Worm (Caenorhabditis elegans) whole organism, young adult: Measurements from ENCODE around the gene plc-2.

ENCODE experiments used
- D2030.7 ChIP-seq: fragments of 200-800 bp; sonication (Bioruptor generic); IDR thresholded peaks from 2 replicates; pipeline ENCODE4 v1.3.6; 2022; ENCODE audit warnings: missing genetic modification reagents, missing genetic modification characterization, missing compliant biosample characterization
- F22D6.2 ChIP-seq: sonication (generic microtip); optimal IDR thresholded peaks from 2 replicates; lab custom pipeline; 2016; ENCODE audit warnings: mild to moderate bottlenecking, missing genetic modification characterization, missing compliant biosample characterization
- F37B4.10 ChIP-seq: fragments of 200-800 bp; sonication (Bioruptor generic); IDR thresholded peaks from 2 replicates; pipeline ENCODE4 v1.3.6; 2022; ENCODE audit warnings: missing genetic modification characterization, missing compliant biosample characterization
- F39B2.1 ChIP-seq: fragments of 200-800 bp; sonication (Bioruptor generic); IDR thresholded peaks from 2 replicates; pipeline ENCODE4 v1.3.6; 2022; ENCODE audit warnings: missing genetic modification reagents, missing genetic modification characterization, missing compliant biosample characterization
- F49E8.2 ChIP-seq: sonication (generic microtip); optimal IDR thresholded peaks from 3 replicates; lab custom pipeline; 2017; ENCODE audit warnings: missing genetic modification characterization, mild to moderate bottlenecking, missing compliant biosample characterization, antibody characterized with exemption, moderate library complexity; ENCODE audit not compliant: insufficient read depth
- F52B5.7 ChIP-seq: sonication (generic microtip); optimal IDR thresholded peaks from 2 replicates; lab custom pipeline; 2016; ENCODE audit warnings: mild to moderate bottlenecking, missing genetic modification characterization, missing compliant biosample characterization
- F55B11.4 ChIP-seq: sonication (generic microtip); optimal IDR thresholded peaks from 2 replicates; lab custom pipeline; 2016; ENCODE audit warnings: missing compliant biosample characterization, missing genetic modification characterization, borderline replicate concordance; ENCODE audit not compliant: insufficient read depth
- K11D2.4 ChIP-seq: fragments of 200-800 bp; sonication (Bioruptor generic); IDR thresholded peaks from 2 replicates; pipeline ENCODE4 v1.3.6; 2022; ENCODE audit warnings: missing genetic modification reagents, missing genetic modification characterization, missing compliant biosample characterization
- Y53F4B.3 ChIP-seq: fragments of 200-800 bp; sonication (Bioruptor generic); IDR thresholded peaks from 2 replicates; pipeline ENCODE4 v1.3.6; 2022; ENCODE audit warnings: missing genetic modification reagents, missing genetic modification characterization, missing compliant biosample characterization
- Y53G8AR.9 ChIP-seq: fragments of 200-800 bp; sonication (Bioruptor generic); conservative IDR thresholded peaks from 2 replicates; pipeline ENCODE4 v1.3.6; 2022; ENCODE audit warnings: missing genetic modification reagents, missing genetic modification characterization, missing compliant biosample characterization
- Y67H2A.10 ChIP-seq: fragments of 200-800 bp; sonication (Bioruptor generic); conservative IDR thresholded peaks from 2 replicates; pipeline ENCODE4 v1.3.6; 2022; ENCODE audit warnings: missing genetic modification reagents, missing genetic modification characterization, missing compliant biosample characterization
- Y95B8A.8 ChIP-seq: fragments of 200-800 bp; sonication (Bioruptor generic); IDR thresholded peaks from 2 replicates; pipeline ENCODE4 v1.3.6; 2022; ENCODE audit warnings: missing genetic modification reagents, missing genetic modification characterization, missing compliant biosample characterization
- ZK185.1 ChIP-seq: sonication (generic microtip); optimal IDR thresholded peaks from 2 replicates; lab custom pipeline; 2016; ENCODE audit warnings: mild to moderate bottlenecking, missing genetic modification characterization, missing compliant biosample characterization; ENCODE audit not compliant: poor library complexity, severe bottlenecking
- aptf-2 ChIP-seq: fragments of 200-800 bp; sonication (Bioruptor generic); conservative IDR thresholded peaks from 2 replicates; pipeline ENCODE4 v1.3.6; 2022; ENCODE audit warnings: missing genetic modification reagents, missing genetic modification characterization, missing compliant biosample characterization
- aptf-3 ChIP-seq: fragments of 200-800 bp; sonication (Bioruptor generic); IDR thresholded peaks from 2 replicates; pipeline ENCODE4 v1.3.6; 2022; ENCODE audit warnings: missing genetic modification characterization, missing compliant biosample characterization
- atf-7 ChIP-seq: sonication (generic microtip); optimal IDR thresholded peaks from 2 replicates; lab custom pipeline; 2017; ENCODE audit warnings: mild to moderate bottlenecking, missing genetic modification characterization, missing compliant biosample characterization
- ceh-100 ChIP-seq: fragments of 200-800 bp; sonication (Bioruptor generic); IDR thresholded peaks from 2 replicates; pipeline ENCODE4 v1.3.6; 2022; ENCODE audit warnings: missing genetic modification reagents, missing genetic modification characterization, missing compliant biosample characterization
- ceh-40 ChIP-seq: fragments of 200-800 bp; sonication (Bioruptor generic); IDR thresholded peaks from 2 replicates; pipeline ENCODE4 v1.3.6; 2022; ENCODE audit warnings: missing genetic modification characterization, missing compliant biosample characterization
- ceh-79 ChIP-seq: sonication (generic microtip); optimal IDR thresholded peaks from 2 replicates; lab custom pipeline; 2017; ENCODE audit warnings: mild to moderate bottlenecking, missing genetic modification characterization, missing compliant biosample characterization
- efl-1 ChIP-seq: fragments of 150-350 bp; optimal IDR thresholded peaks from 2 replicates; lab custom pipeline; 2014; ENCODE audit warnings: missing biosample characterization, missing genetic modification reagents, missing genetic modification characterization
- egl-18 ChIP-seq: fragments of 200-800 bp; sonication (Bioruptor generic); IDR thresholded peaks from 2 replicates; pipeline ENCODE4 v1.3.6; 2022; ENCODE audit warnings: missing genetic modification reagents, missing genetic modification characterization, missing compliant biosample characterization
- egrh-3 ChIP-seq: fragments of 200-800 bp; sonication (Bioruptor generic); IDR thresholded peaks from 2 replicates; pipeline ENCODE4 v1.3.6; 2022; ENCODE audit warnings: missing genetic modification reagents, missing genetic modification characterization, missing compliant biosample characterization
- ets-4 ChIP-seq: fragments of 200-800 bp; sonication (Bioruptor generic); optimal IDR thresholded peaks from 2 replicates; lab custom pipeline; 2018; ENCODE audit warnings: mild to moderate bottlenecking, missing genetic modification characterization, missing compliant biosample characterization
- gei-17 ChIP-seq: fragments of 200-800 bp; sonication (Bioruptor generic); optimal IDR thresholded peaks from 2 replicates; lab custom pipeline; 2018; ENCODE audit warnings: mild to moderate bottlenecking, missing genetic modification characterization, missing compliant biosample characterization
- let-526 ChIP-seq: fragments of 200-800 bp; sonication (Bioruptor generic); IDR thresholded peaks from 2 replicates; pipeline ENCODE4 v1.3.6; 2022; ENCODE audit warnings: missing genetic modification reagents, missing genetic modification characterization, missing compliant biosample characterization
- let-607 ChIP-seq, 2 experiments: fragments of 200-800 bp in 1 of 2; sonication (Bioruptor generic) in 1 of 2; sonication (generic microtip) in 1 of 2; optimal IDR thresholded peaks; 2 replicates each; lab custom pipeline; 2016 to 2018; ENCODE audit warnings: mild to moderate bottlenecking in 2 of 2, missing compliant biosample characterization in 2 of 2, missing genetic modification characterization in 2 of 2, moderate library complexity in 2 of 2, missing genotype in 1 of 2
- lin-26 ChIP-seq: fragments of 200-800 bp; sonication (Bioruptor generic); IDR thresholded peaks from 2 replicates; pipeline ENCODE4 v1.3.6; 2022; ENCODE audit warnings: missing genetic modification reagents, missing genetic modification characterization, missing compliant biosample characterization
- lin-35 ChIP-seq, 3 experiments: fragments of 150-350 bp in 2 of 3; sonication (generic microtip) in 1 of 3; optimal IDR thresholded peaks; 2 replicates each; lab custom pipeline; 2014 to 2018; ENCODE audit warnings: missing biosample characterization in 3 of 3, missing genetic modification characterization in 3 of 3, missing genetic modification reagents in 3 of 3
- madf-10 ChIP-seq: sonication (generic microtip); optimal IDR thresholded peaks from 2 replicates; lab custom pipeline; 2016; ENCODE audit warnings: mild to moderate bottlenecking, missing genetic modification characterization, missing compliant biosample characterization
- madf-3 ChIP-seq: fragments of 200-800 bp; sonication (Bioruptor generic); IDR thresholded peaks from 2 replicates; pipeline ENCODE4 v1.3.6; 2022; ENCODE audit warnings: missing genetic modification reagents, missing genetic modification characterization, missing compliant biosample characterization
- madf-6 ChIP-seq: fragments of 200-800 bp; sonication (Bioruptor generic); IDR thresholded peaks from 2 replicates; pipeline ENCODE4 v1.3.6; 2022; ENCODE audit warnings: missing genetic modification reagents, missing genetic modification characterization, missing compliant biosample characterization
- madf-8 ChIP-seq: fragments of 200-800 bp; sonication (Bioruptor generic); conservative IDR thresholded peaks from 2 replicates; pipeline ENCODE4 v1.3.6; 2022; ENCODE audit warnings: missing genetic modification reagents, missing genetic modification characterization, missing compliant biosample characterization
- nfya-2 ChIP-seq: fragments of 200-800 bp; sonication (Bioruptor generic); IDR thresholded peaks from 2 replicates; pipeline ENCODE4 v1.3.6; 2022; ENCODE audit warnings: missing genetic modification reagents, missing genetic modification characterization, missing compliant biosample characterization
- nhr-179 ChIP-seq: sonication (generic microtip); optimal IDR thresholded peaks from 2 replicates; lab custom pipeline; 2016; ENCODE audit warnings: mild to moderate bottlenecking, missing genetic modification characterization, missing compliant biosample characterization
- nhr-27 ChIP-seq: fragments of 200-800 bp; sonication (Bioruptor generic); optimal IDR thresholded peaks from 2 replicates; lab custom pipeline; 2018; ENCODE audit warnings: mild to moderate bottlenecking, missing genetic modification characterization, moderate library complexity, missing compliant biosample characterization
- nhr-80 ChIP-seq: sonication (generic microtip); optimal IDR thresholded peaks from 2 replicates; lab custom pipeline; 2016; ENCODE audit warnings: missing genetic modification characterization, missing compliant biosample characterization
- pbrm-1 ChIP-seq: fragments of 200-800 bp; sonication (Bioruptor generic); IDR thresholded peaks from 2 replicates; pipeline ENCODE4 v1.3.6; 2022; ENCODE audit warnings: missing genetic modification reagents, missing genetic modification characterization, missing compliant biosample characterization
- repo-1 ChIP-seq: sonication (generic microtip); optimal IDR thresholded peaks from 2 replicates; lab custom pipeline; 2017; ENCODE audit warnings: mild to moderate bottlenecking, missing genetic modification characterization, missing compliant biosample characterization
- sdz-38 ChIP-seq: sonication (generic microtip); optimal IDR thresholded peaks from 2 replicates; lab custom pipeline; 2016; ENCODE audit warnings: missing genotype, missing genetic modification characterization, missing compliant biosample characterization
- snpc-1.1 ChIP-seq: sonication (generic microtip); optimal IDR thresholded peaks from 2 replicates; lab custom pipeline; 2017; ENCODE audit warnings: missing genetic modification characterization, mild to moderate bottlenecking, missing compliant biosample characterization, antibody characterized with exemption, moderate library complexity, missing genotype, missing genetic modification reagents; ENCODE audit not compliant: insufficient read depth
- somi-1 ChIP-seq: fragments of 200-800 bp; sonication (Bioruptor generic); optimal IDR thresholded peaks from 2 replicates; lab custom pipeline; 2018; ENCODE audit warnings: mild to moderate bottlenecking, missing genetic modification characterization, missing compliant biosample characterization
- sptf-2 ChIP-seq: fragments of 200-800 bp; sonication (Bioruptor generic); optimal IDR thresholded peaks from 2 replicates; lab custom pipeline; 2018; ENCODE audit warnings: mild to moderate bottlenecking, missing genetic modification characterization, missing compliant biosample characterization
- tlf-1 ChIP-seq: fragments of 200-800 bp; sonication (Bioruptor generic); optimal IDR thresholded peaks from 2 replicates; lab custom pipeline; 2018; ENCODE audit warnings: mild to moderate bottlenecking, missing genetic modification characterization, missing compliant biosample characterization
- unc-62 ChIP-seq: fragments of 150-350 bp; optimal IDR thresholded peaks from 2 replicates; lab custom pipeline; 2014; ENCODE audit warnings: missing biosample characterization, missing genetic modification reagents, missing genetic modification characterization
- ztf-26 ChIP-seq: sonication (generic microtip); optimal IDR thresholded peaks from 2 replicates; lab custom pipeline; 2017; ENCODE audit warnings: missing genetic modification characterization, missing compliant biosample characterization
- ztf-28 ChIP-seq: fragments of 200-800 bp; sonication (Bioruptor generic); IDR thresholded peaks from 2 replicates; pipeline ENCODE4 v1.3.6; 2022; ENCODE audit warnings: missing genetic modification reagents, missing genetic modification characterization, missing compliant biosample characterization
- ztf-3 ChIP-seq: fragments of 200-800 bp; sonication (Bioruptor generic); optimal IDR thresholded peaks from 2 replicates; lab custom pipeline; 2018; ENCODE audit warnings: mild to moderate bottlenecking, missing genetic modification characterization, missing compliant biosample characterization
- ztf-6 ChIP-seq: fragments of 200-800 bp; sonication (Bioruptor generic); IDR thresholded peaks from 2 replicates; pipeline ENCODE4 v1.3.6; 2022; ENCODE audit warnings: missing genetic modification reagents, missing genetic modification characterization, missing compliant biosample characterization

The plc-2 gene

ce11 chrV:15190903-15191302 is 1.5 kb upstream of the plc-2 start, which contains the start of gene Y75B12B.11 (continued):
- peak; percentile 81 for TF ChIP-seq snpc-1.1 (tag; lab: Kevin White, UChicago)
- peak; percentile 96 for TF ChIP-seq F49E8.2 (tag; lab: Kevin White, UChicago)
- peak; percentile 95 for TF ChIP-seq tlf-1 (GFP tag; lab: Kevin White, UChicago)
- peak; percentile 60; the same call in 1 of the 2 replicates for TF ChIP-seq K11D2.4
- TF ChIP-seq ets-4 (GFP tag; lab: Kevin White, UChicago), result peak; percentile 87
- peak; percentile 66 to 83 for TF ChIP-seq let-607 (tag; optimal IDR thresholded peaks at IDR 0.05; lab: Kevin White, UChicago)
- peak; percentile 92 for TF ChIP-seq madf-6 (GFP tag; lab: Robert Waterston, UW)
- TF ChIP-seq F37B4.10 (GFP tag; lab: Robert Waterston, UW), result peak; percentile 96
- peak; percentile 68 for TF ChIP-seq gei-17 (GFP tag; lab: Kevin White, UChicago)
- peak; percentile 61 for TF ChIP-seq somi-1 (GFP tag; lab: Kevin White, UChicago)
- TF ChIP-seq ztf-26 (tag; lab: Kevin White, UChicago), result peak; percentile 95
- peak; percentile 93 for TF ChIP-seq pbrm-1 (GFP tag; lab: Robert Waterston, UW)
- TF ChIP-seq ztf-3 (GFP tag; lab: Kevin White, UChicago), result peak; percentile 46
- TF ChIP-seq D2030.7, result peak; percentile 96
- TF ChIP-seq ztf-28, result peak; percentile 94
- peak; percentile 95 for TF ChIP-seq atf-7 (tag; lab: Kevin White, UChicago)
- peak; percentile 82 for TF ChIP-seq F22D6.2
- peak; percentile 73 for TF ChIP-seq nhr-80 (tag; lab: Kevin White, UChicago)
- TF ChIP-seq madf-8 (GFP tag; lab: Robert Waterston, UW), result peak; percentile 71
- peak; percentile 96 for TF ChIP-seq repo-1 (tag; lab: Kevin White, UChicago)
- no peak for TF ChIP-seq sdz-38
- peak; percentile 94 for TF ChIP-seq let-526 (GFP tag; lab: Robert Waterston, UW)
- peak; percentile 86 for TF ChIP-seq sptf-2 (GFP tag; lab: Kevin White, UChicago)
- TF ChIP-seq madf-3 (GFP tag; lab: Robert Waterston, UW), result peak; percentile 88
- TF ChIP-seq aptf-3 (GFP tag; lab: Robert Waterston, UW), result peak; percentile 96
- TF ChIP-seq ZK185.1 (tag; lab: Kevin White, UChicago), result peak; percentile 90
- peak; percentile 78 for TF ChIP-seq egrh-3 (GFP tag; lab: Robert Waterston, UW)
- TF ChIP-seq egl-18, result peak; percentile 84
- TF ChIP-seq lin-35 (GFP tag; optimal IDR thresholded peaks at IDR 0.05; lab: Kevin White, UChicago), result peak in 2 of 3 experiments; percentile 72 to 87
- peak; percentile 90; the same call in 1 of the 2 replicates for TF ChIP-seq nfya-2 (GFP tag; lab: Robert Waterston, UW)
- TF ChIP-seq ceh-100 (GFP tag; lab: Robert Waterston, UW), result peak; percentile 85
- 0 out of 2 replicates have a peak, but pooled peaks have one; percentile 75 for TF ChIP-seq ztf-6 (GFP tag; lab: Robert Waterston, UW)
- TF ChIP-seq Y53F4B.3, result peak; percentile 87
- TF ChIP-seq efl-1, result peak; percentile 62
- TF ChIP-seq Y95B8A.8 (GFP tag; lab: Robert Waterston, UW), result peak; percentile 87; the same call in 1 of the 2 replicates
- no peak for TF ChIP-seq Y67H2A.10 (GFP tag; lab: Robert Waterston, UW)
- TF ChIP-seq ceh-79, result peak; percentile 97
- peak; percentile 97 for TF ChIP-seq F52B5.7 (tag; lab: Kevin White, UChicago)
- peak; percentile 99 for TF ChIP-seq lin-26 (GFP tag; lab: Robert Waterston, UW)
- no peak for TF ChIP-seq unc-62 (GFP tag; lab: Kevin White, UChicago)
- TF ChIP-seq aptf-2, result peak; percentile 73; the same call in 1 of the 2 replicates
- TF ChIP-seq madf-10 (tag; lab: Kevin White, UChicago), result peak; percentile 87
- peak; percentile 95 for TF ChIP-seq Y53G8AR.9 (GFP tag; lab: Robert Waterston, UW)
- peak; percentile 81 for TF ChIP-seq nhr-179 (tag; lab: Kevin White, UChicago)
- no peak for TF ChIP-seq F55B11.4
- TF ChIP-seq ceh-40 (GFP tag; lab: Robert Waterston, UW), result peak; percentile 94
- TF ChIP-seq nhr-27 (tag; lab: Kevin White, UChicago), result peak; percentile 97
- TF ChIP-seq F39B2.1 (GFP tag; lab: Robert Waterston, UW), result peak; percentile 92
